Comparison of ENCODE assay signal across 1 worm cellular context in the genomic region with DNA sequence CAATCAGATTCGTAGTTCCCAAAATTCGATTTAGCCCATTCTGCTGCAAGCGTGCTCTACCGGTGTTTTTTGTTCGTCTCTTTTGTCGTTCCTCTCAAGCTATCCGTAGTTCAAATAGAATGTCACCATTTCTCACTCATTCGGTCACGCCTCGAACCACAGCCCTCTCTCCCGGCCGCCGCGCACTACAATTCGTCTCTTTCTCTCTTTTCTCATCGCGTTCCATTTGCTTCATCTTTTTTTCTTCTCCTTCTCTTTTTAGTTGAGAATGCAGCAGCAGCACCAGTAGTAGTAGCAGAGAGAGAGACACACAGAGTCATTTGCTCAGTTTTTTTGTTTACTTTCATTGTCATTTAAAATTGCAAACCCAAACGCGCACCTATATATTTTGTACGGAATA.
TF ChIP-seq lines count a peak whose summit lies in the region.

Gene hrg-1 (minus strand): TSS at position 109 of the 400 bp plus-strand sequence.

TF ChIP-seq in whole organism, L4 larva, 104 proteins besides CTCF, POLR2A, EP300 and RAD21 (continued from another document):
- TF ChIP-seq arid-1 (GFP tag; conservative IDR thresholded peaks at IDR 0.05; lab: Robert Waterston, UW) = 0 out of 2 replicates have a peak, but pooled peaks have one; percentile 4
- peak; percentile 57 for TF ChIP-seq mes-2 (tag; optimal IDR thresholded peaks at IDR 0.05; lab: Kevin White, UChicago; ENCODE audit: poor library complexity, severe bottlenecking)
- TF ChIP-seq php-3 (GFP tag; IDR thresholded peaks at IDR 0.05; lab: Robert Waterston, UW) = no peak
- TF ChIP-seq attf-4 (tag; optimal IDR thresholded peaks at IDR 0.05; lab: Kevin White, UChicago) = no peak
- TF ChIP-seq unc-39 (tag; optimal IDR thresholded peaks at IDR 0.05; lab: Kevin White, UChicago) = no peak
- TF ChIP-seq T26A8.4 (GFP tag; IDR thresholded peaks at IDR 0.05; lab: Robert Waterston, UW) = no peak
